Fruit fly (Drosophila melanogaster): Measurements from ENCODE around the gene Atg18b.

dm6 chr2L:21172922-21173321 lies 47.5 kb downstream of the Atg18b start, which contains the start of gene CG31627:
- no peak for TF ChIP-seq rn (GFP tag; IDR thresholded peaks at IDR 0.05)
- no peak for TF ChIP-seq CG15710 (tag; optimal IDR thresholded peaks at IDR 0.05)
- no peak for TF ChIP-seq CG8301 (tag; optimal IDR thresholded peaks at IDR 0.05)
- no peak for TF ChIP-seq CG17806 (tag; optimal IDR thresholded peaks at IDR 0.05)
- no peak for TF ChIP-seq D1 (tag; optimal IDR thresholded peaks at IDR 0.05)
- TF ChIP-seq EcR (GFP tag; optimal IDR thresholded peaks at IDR 0.05), result no peak

All from whole organism, pupa.